Worm (Caenorhabditis elegans): ENCODE measurements around the gene hil-2.

DNA sequence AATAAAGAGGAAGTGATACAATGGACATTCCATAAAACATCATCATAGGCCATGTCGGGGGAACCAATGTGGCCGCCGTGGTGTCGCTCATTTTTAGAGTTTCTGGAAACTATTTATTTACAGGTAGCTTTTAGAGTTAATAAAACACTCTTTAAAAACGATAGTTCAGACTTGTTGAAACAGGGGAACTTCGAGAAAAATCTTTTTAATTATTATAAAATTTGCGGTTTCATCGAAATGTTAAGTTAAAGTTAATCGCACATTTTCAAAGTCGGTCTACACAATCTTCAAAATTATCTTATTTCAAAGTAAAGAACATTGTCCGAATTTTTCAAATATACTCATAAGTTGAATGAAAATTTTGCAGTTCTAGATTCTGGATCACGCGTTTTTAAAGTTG lies 9.8 kb upstream of the hil-2 start, which contains the start of gene ops-1:
- TF ChIP-seq him-1 (tag; optimal IDR thresholded peaks at IDR 0.05) (no peak), W03F9.2 (tag; optimal IDR thresholded peaks at IDR 0.05) (no peak), dao-5 (tag; optimal IDR thresholded peaks at IDR 0.05) (no peak)

Measured in whole organism, L4/young adult.